Fruit fly (Drosophila melanogaster): ENCODE data around the gene Cht7.

Cht7 gene

DNA sequence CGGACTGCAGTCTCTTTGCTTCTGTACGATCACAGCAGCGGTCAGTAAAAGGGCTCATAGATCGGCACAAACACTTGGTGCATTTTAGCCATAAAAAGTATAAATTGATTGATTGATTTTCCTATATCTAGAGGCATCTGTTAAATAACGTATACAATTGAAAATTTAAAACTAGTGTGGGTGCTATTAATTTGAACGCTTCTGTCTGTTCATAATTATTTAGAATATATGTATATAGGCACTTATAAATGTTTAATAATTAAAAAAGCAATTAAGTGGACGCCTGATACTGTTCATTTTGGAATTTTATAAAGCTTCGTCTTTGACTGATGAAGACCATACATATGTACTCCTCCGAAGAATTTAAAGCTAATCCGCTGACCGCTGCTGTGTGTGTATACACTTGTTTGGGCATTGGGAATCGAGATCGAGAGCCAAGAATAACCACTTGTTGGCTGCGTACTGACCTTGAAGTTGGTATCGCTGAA lies 61.5 kb downstream of the Cht7 start (continued):
- no peak for TF ChIP-seq maf-S (GFP tag; optimal IDR thresholded peaks at IDR 0.05)
- no peak for TF ChIP-seq CG2116 (GFP tag; optimal IDR thresholded peaks at IDR 0.05)
- TF ChIP-seq Fer3 (tag; optimal IDR thresholded peaks at IDR 0.05) = peak; percentile 2
- TF ChIP-seq CG16815 (GFP tag; optimal IDR thresholded peaks at IDR 0.05) = peak; percentile 6
- no peak for TF ChIP-seq CTCF (GFP tag; optimal IDR thresholded peaks at IDR 0.05)
- no peak for TF ChIP-seq psq (GFP tag; optimal IDR thresholded peaks at IDR 0.05)
- no peak for TF ChIP-seq Nf-YA (GFP tag; IDR thresholded peaks at IDR 0.05)
- TF ChIP-seq HmgD (GFP tag; optimal IDR thresholded peaks at IDR 0.05) = no peak
- no peak for TF ChIP-seq z (GFP tag; IDR thresholded peaks at IDR 0.05)
- TF ChIP-seq CG10209 (GFP tag; optimal IDR thresholded peaks at IDR 0.05) = peak; percentile 68
- no peak for TF ChIP-seq peb (GFP tag; IDR thresholded peaks at IDR 0.05)
- no peak for TF ChIP-seq Sry-δ (GFP tag; optimal IDR thresholded peaks at IDR 0.05)
- TF ChIP-seq Dbx (GFP tag; IDR thresholded peaks at IDR 0.05) = no peak
- TF ChIP-seq Awh (GFP tag; IDR thresholded peaks at IDR 0.05) = no peak
- TF ChIP-seq unc-4 (GFP tag; IDR thresholded peaks at IDR 0.05; ENCODE audit: partially characterized antibody) = no peak
- no peak for TF ChIP-seq NFAT (GFP tag; IDR thresholded peaks at IDR 0.05)
- no peak for TF ChIP-seq CG14965 (GFP tag; optimal IDR thresholded peaks at IDR 0.05; ENCODE audit: borderline replicate concordance)
- no peak for TF ChIP-seq jigr1 (GFP tag; IDR thresholded peaks at IDR 0.05)
- TF ChIP-seq CG1602 (GFP tag; optimal IDR thresholded peaks at IDR 0.05) = peak; percentile 6
- TF ChIP-seq CG8089 (GFP tag; optimal IDR thresholded peaks at IDR 0.05) = no peak
- no peak for TF ChIP-seq CG11560 (tag; IDR thresholded peaks at IDR 0.05)
- TF ChIP-seq CG17612 (GFP tag; IDR thresholded peaks at IDR 0.05) = no peak
- TF ChIP-seq CG4328 (GFP tag; optimal IDR thresholded peaks at IDR 0.05) = no peak
- no peak for TF ChIP-seq CG17568 (GFP tag; optimal IDR thresholded peaks at IDR 0.05)
- TF ChIP-seq CG7556 (GFP tag; optimal IDR thresholded peaks at IDR 0.05) = peak; percentile 16
- TF ChIP-seq jing (GFP tag; optimal IDR thresholded peaks at IDR 0.05) = no peak
- TF ChIP-seq Med (GFP tag) = peak; percentile 59
- no peak for TF ChIP-seq CG4282 (GFP tag; optimal IDR thresholded peaks at IDR 0.05)
- TF ChIP-seq cas (GFP tag; IDR thresholded peaks at IDR 0.05) = no peak
- no peak for TF ChIP-seq NC2β (GFP tag; optimal IDR thresholded peaks at IDR 0.05)
- peak; percentile 1 for TF ChIP-seq BtbVII (GFP tag; optimal IDR thresholded peaks at IDR 0.05)
- TF ChIP-seq hb (GFP tag; IDR thresholded peaks at IDR 0.05; ENCODE audit: partially characterized antibody) = no peak
- peak; percentile 37 for TF ChIP-seq Meics (GFP tag; optimal IDR thresholded peaks at IDR 0.05)
- TF ChIP-seq Hr39 (optimal IDR thresholded peaks at IDR 0.05) = no peak
- peak; percentile 80 for TF ChIP-seq lbe (GFP tag; optimal IDR thresholded peaks at IDR 0.05)
- TF ChIP-seq Six4 (GFP tag; optimal IDR thresholded peaks at IDR 0.05) = peak; percentile 5
- TF ChIP-seq Xrp1 (GFP tag; IDR thresholded peaks at IDR 0.05) = peak; percentile 31; the same call in 1 of the 2 replicates
- TF ChIP-seq tll (GFP tag; optimal IDR thresholded peaks at IDR 0.05) = no peak
- peak; percentile 56 for TF ChIP-seq grau (tag; optimal IDR thresholded peaks at IDR 0.05)
- TF ChIP-seq Dll (GFP tag; IDR thresholded peaks at IDR 0.05; ENCODE audit: partially characterized antibody) = no peak
- TF ChIP-seq CG3163 (GFP tag; optimal IDR thresholded peaks at IDR 0.05) = no peak
- no peak for TF ChIP-seq CG10565 (GFP tag; optimal IDR thresholded peaks at IDR 0.05)
- no peak for TF ChIP-seq p53 (GFP tag; optimal IDR thresholded peaks at IDR 0.05)
- TF ChIP-seq bowl (GFP tag; IDR thresholded peaks at IDR 0.05) = no peak
- no peak for TF ChIP-seq dimm (GFP tag; IDR thresholded peaks at IDR 0.05)
- no peak for TF ChIP-seq CG12071 (GFP tag; optimal IDR thresholded peaks at IDR 0.05)
- TF ChIP-seq Dek (tag; optimal IDR thresholded peaks at IDR 0.05) = peak; percentile 7
- TF ChIP-seq CG3065 (GFP tag; optimal IDR thresholded peaks at IDR 0.05) = no peak
- TF ChIP-seq jumu (GFP tag; optimal IDR thresholded peaks at IDR 0.05) = no peak
- peak; percentile 36 for TF ChIP-seq sd (tag; optimal IDR thresholded peaks at IDR 0.05)
- TF ChIP-seq CG10274 (GFP tag; optimal IDR thresholded peaks at IDR 0.05) = no peak
- TF ChIP-seq nerfin-2 (GFP tag; IDR thresholded peaks at IDR 0.05; ENCODE audit: partially characterized antibody) = no peak
- TF ChIP-seq stc (GFP tag; IDR thresholded peaks at IDR 0.05) = peak; percentile 29; the same call in 1 of the 2 replicates

Data from whole organism, embryonic.